Worm (Caenorhabditis elegans) whole organism, early embryonic: Measurements from ENCODE around the gene F01F1.11.

ENCODE experiments used
- F13C5.2 ChIP-seq: sonication (generic microtip); optimal IDR thresholded peaks from 2 replicates; lab custom pipeline; 2017; ENCODE audit warnings: mild to moderate bottlenecking, missing genetic modification characterization, inconsistent platforms, missing compliant biosample characterization
- aly-1 ChIP-seq: sonication (generic microtip); optimal IDR thresholded peaks from 2 replicates; lab custom pipeline; 2016; ENCODE audit warnings: missing genetic modification characterization, missing compliant biosample characterization
- ama-1 ChIP-seq: fragments of 150-350 bp; optimal IDR thresholded peaks from 2 replicates; lab custom pipeline; 2014
- ceh-13 ChIP-seq: fragments of 200-800 bp; sonication (Bioruptor generic); optimal IDR thresholded peaks from 2 replicates; lab custom pipeline; 2018; ENCODE audit warnings: mild to moderate bottlenecking, missing genetic modification characterization, missing compliant biosample characterization
- ceh-36 ChIP-seq: sonication (generic microtip); optimal IDR thresholded peaks from 2 replicates; lab custom pipeline; 2016; ENCODE audit warnings: missing genetic modification characterization, inconsistent platforms, missing compliant biosample characterization
- ets-7 ChIP-seq: sonication (generic microtip); optimal IDR thresholded peaks from 2 replicates; lab custom pipeline; 2016; ENCODE audit warnings: missing genotype, missing genetic modification characterization, missing compliant biosample characterization
- flt-1 ChIP-seq: fragments of 200-800 bp; sonication (Bioruptor generic); IDR thresholded peaks from 2 replicates; pipeline ENCODE4 v1.3.6; 2022; ENCODE audit warnings: missing genetic modification characterization, missing compliant biosample characterization
- hmg-4 ChIP-seq: fragments of 200-800 bp; sonication (Bioruptor generic); optimal IDR thresholded peaks from 2 replicates; lab custom pipeline; 2018; ENCODE audit warnings: mild to moderate bottlenecking, missing genetic modification characterization, missing compliant biosample characterization
- hnd-1 ChIP-seq: sonication (generic microtip); optimal IDR thresholded peaks from 2 replicates; lab custom pipeline; 2016; ENCODE audit warnings: missing genetic modification characterization, missing compliant biosample characterization
- tbx-11 ChIP-seq: fragments of 200-800 bp; sonication (Bioruptor generic); IDR thresholded peaks from 2 replicates; pipeline ENCODE4 v1.3.6; 2022; ENCODE audit warnings: missing genetic modification characterization, missing compliant biosample characterization
- tbx-37 ChIP-seq: fragments of 200-800 bp; sonication (Bioruptor generic); conservative IDR thresholded peaks from 2 replicates; pipeline ENCODE4 v1.3.6; 2022; ENCODE audit warnings: missing genetic modification reagents, missing genetic modification characterization, missing compliant biosample characterization
- tra-4 ChIP-seq: sonication (generic microtip); optimal IDR thresholded peaks from 2 replicates; lab custom pipeline; 2017; ENCODE audit warnings: missing genetic modification characterization, missing compliant biosample characterization

- no peak for TF ChIP-seq aly-1 (tag; lab: Kevin White, UChicago)
- no peak for TF ChIP-seq ama-1 (lab: Kevin White, UChicago)
- no peak for TF ChIP-seq tbx-11 (GFP tag; lab: Robert Waterston, UW)
- TF ChIP-seq tra-4, result no peak
- no peak for TF ChIP-seq tbx-37 (GFP tag; lab: Robert Waterston, UW)
- TF ChIP-seq flt-1 (GFP tag; lab: Robert Waterston, UW), result no peak
- no peak for TF ChIP-seq hnd-1 (tag; lab: Kevin White, UChicago)
- no peak for TF ChIP-seq hmg-4 (GFP tag; lab: Kevin White, UChicago)
- TF ChIP-seq ets-7, result no peak
- TF ChIP-seq ceh-13 (GFP tag; lab: Kevin White, UChicago), result no peak
- no peak for TF ChIP-seq ceh-36 (tag; lab: Kevin White, UChicago)
- no peak for TF ChIP-seq F13C5.2 (tag; lab: Kevin White, UChicago)
Measured at ce11 chrIII:5886893-5887292, 15.2 kb upstream of the F01F1.11 start, which contains the start of gene C28H8.7.
